Worm (Caenorhabditis elegans) whole organism, L1 larva: ENCODE measurements around the gene ZK686.2.
A peak's percentile ranks its signal among the peaks of the same experiment; 100 is the strongest.

ENCODE experiments used
- C04F5.9 ChIP-seq: sonication (generic microtip); optimal IDR thresholded peaks from 2 replicates; lab custom pipeline; 2016; ENCODE audit warnings: missing genetic modification characterization, missing compliant biosample characterization
- C16A3.4 ChIP-seq: fragments of 150-350 bp; optimal IDR thresholded peaks from 2 replicates; lab custom pipeline; 2014; ENCODE audit warnings: missing biosample characterization, missing genetic modification characterization
- Y116A8C.19 ChIP-seq: sonication (generic microtip); optimal IDR thresholded peaks from 2 replicates; lab custom pipeline; 2016; ENCODE audit warnings: missing compliant biosample characterization, missing genetic modification characterization, borderline replicate concordance
- aha-1 ChIP-seq: fragments of 150-350 bp; optimal IDR thresholded peaks from 2 replicates; lab custom pipeline; 2014; ENCODE audit warnings: missing biosample characterization, missing genetic modification characterization
- alr-1 ChIP-seq: fragments of 200-800 bp; sonication (Bioruptor generic); optimal IDR thresholded peaks from 2 replicates; lab custom pipeline; 2018; ENCODE audit warnings: borderline replicate concordance, mild to moderate bottlenecking, missing genetic modification characterization, missing compliant biosample characterization
- aly-2 ChIP-seq: fragments of 150-350 bp; optimal IDR thresholded peaks from 2 replicates; lab custom pipeline; 2014; ENCODE audit warnings: missing biosample characterization, missing genetic modification characterization
- ama-1 ChIP-seq: fragments of 150-350 bp; optimal IDR thresholded peaks from 2 replicates; lab custom pipeline; 2014
- blmp-1 ChIP-seq: fragments of 150-350 bp; optimal IDR thresholded peaks from 2 replicates; lab custom pipeline; 2014; ENCODE audit warnings: missing biosample characterization, missing genetic modification characterization
- ceh-8 ChIP-seq: fragments of 200-800 bp; sonication (Bioruptor generic); optimal IDR thresholded peaks from 2 replicates; lab custom pipeline; 2018; ENCODE audit warnings: mild to moderate bottlenecking, missing genetic modification characterization, moderate library complexity, missing compliant biosample characterization
- ceh-82 ChIP-seq, 3 experiments: fragments of 150-350 bp in 1 of 3; sonication (generic microtip) in 2 of 3; optimal IDR thresholded peaks; 2 replicates each; lab custom pipeline; 2014 to 2017; ENCODE audit warnings: missing biosample characterization in 3 of 3, missing genetic modification characterization in 3 of 3
- dsc-1 ChIP-seq: sonication (generic microtip); optimal IDR thresholded peaks from 2 replicates; lab custom pipeline; 2016; ENCODE audit warnings: mild to moderate bottlenecking, missing genetic modification characterization, missing compliant biosample characterization
- efl-1 ChIP-seq, 4 experiments: fragments of 150-350 bp; optimal IDR thresholded peaks in 3 of 4; peaks in 1 of 4; 1 replicate in 1 of 4; 2 replicates in 3 of 4; lab custom pipeline; 2014; ENCODE audit warnings: missing biosample characterization in 2 of 4, missing genetic modification characterization in 2 of 4, missing genetic modification reagents in 2 of 4
- elt-2 ChIP-seq: sonication (generic microtip); optimal IDR thresholded peaks from 2 replicates; lab custom pipeline; 2016; ENCODE audit warnings: missing genetic modification characterization, mild to moderate bottlenecking, inconsistent platforms, missing compliant biosample characterization, missing genetic modification reagents
- ets-5 ChIP-seq: fragments of 200-800 bp; sonication (Bioruptor generic); IDR thresholded peaks from 2 replicates; pipeline ENCODE4 v1.3.6; 2022; ENCODE audit warnings: missing genetic modification characterization, missing compliant biosample characterization
- fkh-10 ChIP-seq: sonication (generic microtip); optimal IDR thresholded peaks from 2 replicates; lab custom pipeline; 2017; ENCODE audit warnings: missing biosample characterization, missing genetic modification reagents, missing genetic modification characterization
- fkh-8 ChIP-seq: sonication (generic microtip); optimal IDR thresholded peaks from 2 replicates; lab custom pipeline; 2016; ENCODE audit warnings: mild to moderate bottlenecking, missing genetic modification characterization, missing compliant biosample characterization
- jun-1 ChIP-seq: fragments of 150-350 bp; optimal IDR thresholded peaks from 2 replicates; lab custom pipeline; 2014; ENCODE audit warnings: missing biosample characterization, missing genetic modification reagents, missing genetic modification characterization
- lin-14 ChIP-seq: fragments of 200-800 bp; sonication (Bioruptor generic); optimal IDR thresholded peaks from 2 replicates; lab custom pipeline; 2018; ENCODE audit warnings: mild to moderate bottlenecking, missing genetic modification characterization, moderate library complexity, missing compliant biosample characterization
- lin-35 ChIP-seq, 2 experiments: fragments of 150-350 bp; optimal IDR thresholded peaks; 2 replicates each; lab custom pipeline; 2014; ENCODE audit warnings: missing biosample characterization in 2 of 2, missing genetic modification characterization in 2 of 2, missing genetic modification reagents in 2 of 2
- lir-3 ChIP-seq: sonication (generic microtip); optimal IDR thresholded peaks from 2 replicates; lab custom pipeline; 2016; ENCODE audit warnings: mild to moderate bottlenecking, missing genetic modification characterization, moderate library complexity, missing compliant biosample characterization; ENCODE audit not compliant: poor library complexity
- lsy-2 ChIP-seq, 2 experiments: fragments of 150-350 bp; optimal IDR thresholded peaks; 2 replicates each; lab custom pipeline; 2014; ENCODE audit warnings: missing biosample characterization in 2 of 2, missing genetic modification characterization in 2 of 2
- mdl-1 ChIP-seq, 2 experiments: fragments of 150-350 bp; optimal IDR thresholded peaks; 2 replicates each; lab custom pipeline; 2014 to 2017; ENCODE audit warnings: missing biosample characterization in 2 of 2, missing genetic modification characterization in 2 of 2, inconsistent platforms in 1 of 2
- nhr-11 ChIP-seq: fragments of 150-350 bp; optimal IDR thresholded peaks from 2 replicates; lab custom pipeline; 2014; ENCODE audit warnings: missing biosample characterization, missing genetic modification characterization
- nhr-20 ChIP-seq: sonication (generic microtip); optimal IDR thresholded peaks from 2 replicates; lab custom pipeline; 2016; ENCODE audit warnings: mild to moderate bottlenecking, missing genetic modification characterization, missing compliant biosample characterization
- nhr-47 ChIP-seq: sonication (generic microtip); optimal IDR thresholded peaks from 2 replicates; lab custom pipeline; 2016; ENCODE audit warnings: mild to moderate bottlenecking, missing genetic modification characterization, moderate library complexity, missing compliant biosample characterization
- nhr-71 ChIP-seq: sonication (generic microtip); optimal IDR thresholded peaks from 2 replicates; lab custom pipeline; 2016; ENCODE audit warnings: mild to moderate bottlenecking, missing genetic modification characterization, moderate library complexity, missing compliant biosample characterization
- pax-3 ChIP-seq: fragments of 200-800 bp; sonication (Bioruptor generic); optimal IDR thresholded peaks from 2 replicates; lab custom pipeline; 2018; ENCODE audit warnings: mild to moderate bottlenecking, missing genetic modification characterization, moderate library complexity, missing compliant biosample characterization
- pqm-1 ChIP-seq: sonication (generic microtip); optimal IDR thresholded peaks from 3 replicates; lab custom pipeline; 2017; ENCODE audit warnings: missing biosample characterization, missing genetic modification characterization
- rnt-1 ChIP-seq: sonication (generic microtip); optimal IDR thresholded peaks from 2 replicates; lab custom pipeline; 2016; ENCODE audit warnings: mild to moderate bottlenecking, missing genetic modification characterization, moderate library complexity, missing compliant biosample characterization
- snu-23 ChIP-seq: sonication (generic microtip); optimal IDR thresholded peaks from 2 replicates; lab custom pipeline; 2016; ENCODE audit warnings: missing genetic modification characterization, missing compliant biosample characterization
- sox-4 ChIP-seq: sonication (generic microtip); optimal IDR thresholded peaks from 2 replicates; lab custom pipeline; 2016; ENCODE audit warnings: missing genetic modification characterization, missing compliant biosample characterization
- unc-62 ChIP-seq: fragments of 150-350 bp; optimal IDR thresholded peaks from 2 replicates; lab custom pipeline; 2014; ENCODE audit warnings: missing biosample characterization, missing genetic modification reagents, missing genetic modification characterization
- unc-86 ChIP-seq: sonication (generic microtip); optimal IDR thresholded peaks from 2 replicates; lab custom pipeline; 2016; ENCODE audit warnings: missing genetic modification characterization, missing compliant biosample characterization
- unc-98 ChIP-seq: fragments of 200-800 bp; sonication (Bioruptor generic); IDR thresholded peaks from 2 replicates; pipeline ENCODE4 v1.3.6; 2022; ENCODE audit warnings: missing genetic modification characterization, missing compliant biosample characterization
- vab-15 ChIP-seq: sonication (generic microtip); optimal IDR thresholded peaks from 2 replicates; lab custom pipeline; 2017; ENCODE audit warnings: missing genotype, mild to moderate bottlenecking, missing genetic modification characterization, missing compliant biosample characterization
- zag-1 ChIP-seq: fragments of 150-350 bp; optimal IDR thresholded peaks from 2 replicates; lab custom pipeline; 2014; ENCODE audit warnings: missing biosample characterization, missing genetic modification characterization
- zip-4 ChIP-seq: fragments of 200-800 bp; sonication (Bioruptor generic); optimal IDR thresholded peaks from 2 replicates; lab custom pipeline; 2018; ENCODE audit warnings: mild to moderate bottlenecking, missing genetic modification characterization, moderate library complexity, missing compliant biosample characterization
- ztf-4 ChIP-seq: fragments of 150-350 bp; optimal IDR thresholded peaks from 2 replicates; lab custom pipeline; 2014; ENCODE audit warnings: missing biosample characterization, missing genetic modification characterization

The ZK686.2 gene

ce11 chrIII:7728494-7728893 is 37.4 kb downstream of the ZK686.2 start (continued):
- TF ChIP-seq nhr-20 (tag; lab: Kevin White, UChicago) (peak; percentile 35), rnt-1 (peak; percentile 44), C04F5.9 (no peak)

DNA sequence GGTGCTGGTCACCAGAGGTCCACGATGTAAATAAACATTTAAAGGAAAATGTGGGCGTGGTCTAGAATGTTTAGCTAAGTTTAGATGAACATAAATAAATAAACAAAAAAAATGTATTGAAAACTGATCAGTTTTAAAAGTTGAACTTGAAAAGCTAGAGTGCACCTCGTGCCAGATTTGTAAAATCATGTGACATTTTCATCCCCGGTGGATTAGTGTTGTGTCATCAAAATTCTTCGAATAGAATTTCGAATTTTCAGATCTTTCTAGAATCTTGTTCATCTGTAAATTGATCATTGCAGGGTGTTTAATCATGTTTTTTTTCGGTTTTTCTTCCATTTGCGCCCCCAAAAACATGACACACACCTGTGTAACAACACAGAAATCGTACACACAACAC is 39.4 kb downstream of the ZK686.2 start:
- TF ChIP-seq unc-86 (tag; lab: Kevin White, UChicago) (no peak), nhr-47 (peak; percentile 41), dsc-1 (tag; lab: Kevin White, UChicago) (peak; percentile 62), alr-1 (tag; lab: Kevin White, UChicago) (no peak), pax-3 (peak; percentile 29), pqm-1 (tag; lab: Kevin White, UChicago) (no peak), elt-2 (tag; lab: Kevin White, UChicago) (no peak), nhr-71 (tag; lab: Kevin White, UChicago) (peak; percentile 42), fkh-8 (tag; lab: Kevin White, UChicago) (peak; percentile 68), snu-23 (GFP tag; lab: Kevin White, UChicago) (peak; percentile 16), nhr-11 (tag; lab: Kevin White, UChicago) (no peak)

ce11 chrIII:7725483-7726250 is 40.2 kb downstream of the ZK686.2 start:
- peak in 1 of 2 experiments; percentile 7 for TF ChIP-seq lsy-2 (tag; optimal IDR thresholded peaks at IDR 0.05; lab: Kevin White, UChicago)
- TF ChIP-seq ceh-8 (GFP tag; lab: Kevin White, UChicago), result peak; percentile 17
- TF ChIP-seq lin-14 (GFP tag; lab: Kevin White, UChicago), result peak; percentile 71
- peak; percentile 49 for TF ChIP-seq ama-1 (lab: Kevin White, UChicago)
- TF ChIP-seq fkh-10, result peak; percentile 68
- peak; percentile 18 for TF ChIP-seq ztf-4 (tag; lab: Kevin White, UChicago)
- peak; percentile 9 for TF ChIP-seq alr-1 (tag; lab: Kevin White, UChicago)
- peak; percentile 42 for TF ChIP-seq fkh-8 (tag; lab: Kevin White, UChicago)
- TF ChIP-seq lin-35 (GFP tag; optimal IDR thresholded peaks at IDR 0.05; lab: Kevin White, UChicago), result no peak
- no peak for TF ChIP-seq jun-1 (tag; lab: Kevin White, UChicago)
- no peak for TF ChIP-seq zag-1 (tag; lab: Kevin White, UChicago)
- TF ChIP-seq nhr-47, result no peak
- peak in 1 of 3 experiments; percentile 50 for TF ChIP-seq ceh-82 (tag; optimal IDR thresholded peaks at IDR 0.05; lab: Kevin White, UChicago)
- TF ChIP-seq nhr-71 (tag; lab: Kevin White, UChicago), result peak; percentile 9
- TF ChIP-seq efl-1 (optimal IDR thresholded peaks at IDR 0.05; lab: Kevin White, UChicago), result no peak
- TF ChIP-seq efl-1 (GFP tag; optimal IDR thresholded peaks at IDR 0.05 in 1 of 2; lab: Kevin White, UChicago), result peak in 1 of 2 experiments; percentile 63

ce11 chrIII:7724433-7724832 is 41.4 kb downstream of the ZK686.2 start:
- TF ChIP-seq aly-2 (tag; lab: Kevin White, UChicago), result no peak
- TF ChIP-seq unc-98 (GFP tag; lab: Robert Waterston, UW), result no peak
- TF ChIP-seq fkh-10, result peak; percentile 26
- no peak for TF ChIP-seq ets-5 (GFP tag; lab: Robert Waterston, UW)
- no peak for TF ChIP-seq lir-3 (tag; lab: Kevin White, UChicago)
- no peak for TF ChIP-seq C16A3.4 (tag; lab: Kevin White, UChicago)
- TF ChIP-seq ceh-82 (tag; optimal IDR thresholded peaks at IDR 0.05; lab: Kevin White, UChicago), result peak in 1 of 3 experiments; percentile 3
- TF ChIP-seq mdl-1 (tag; optimal IDR thresholded peaks at IDR 0.05; lab: Kevin White, UChicago), result no peak
- TF ChIP-seq sox-4 (tag; lab: Kevin White, UChicago), result no peak
- TF ChIP-seq aha-1 (tag; lab: Kevin White, UChicago), result no peak
- TF ChIP-seq pax-3, result no peak
- TF ChIP-seq nhr-71 (tag; lab: Kevin White, UChicago), result peak; percentile 19
- no peak for TF ChIP-seq Y116A8C.19 (tag; lab: Kevin White, UChicago)
- TF ChIP-seq lsy-2 (tag; optimal IDR thresholded peaks at IDR 0.05; lab: Kevin White, UChicago), result peak in 1 of 2 experiments; percentile 12
- TF ChIP-seq blmp-1, result peak; percentile 23
- peak; percentile 29 for TF ChIP-seq zip-4 (GFP tag; lab: Kevin White, UChicago)
- peak; percentile 65 for TF ChIP-seq lin-14 (GFP tag; lab: Kevin White, UChicago)
- TF ChIP-seq unc-62 (GFP tag; lab: Kevin White, UChicago), result no peak
- TF ChIP-seq vab-15 (tag; lab: Kevin White, UChicago), result no peak
- peak in 1 of 2 experiments; percentile 1 for TF ChIP-seq efl-1 (optimal IDR thresholded peaks at IDR 0.05; lab: Kevin White, UChicago)
- TF ChIP-seq efl-1 (GFP tag; optimal IDR thresholded peaks at IDR 0.05 in 1 of 2; lab: Kevin White, UChicago), result no peak
